Fruit fly (Drosophila melanogaster) whole organism, prepupa: ENCODE data around the gene GstO2.
A peak's percentile ranks its signal among the peaks of the same experiment; 100 is the strongest.

Experiments
- Blimp-1 ChIP-seq: fragments of 200-800 bp; sonication (Bioruptor generic); optimal IDR thresholded peaks from 3 replicates; lab custom pipeline; 2017; ENCODE audit warnings: missing biosample characterization, missing genetic modification characterization, mild to moderate bottlenecking, moderate library complexity, missing genetic modification reagents
- CG10631 ChIP-seq: fragments of 200-800 bp; sonication (Bioruptor generic); optimal IDR thresholded peaks from 2 replicates; lab custom pipeline; 2016; ENCODE audit warnings: missing biosample characterization, missing genetic modification characterization
- CG10669 ChIP-seq: fragments of 200-800 bp; sonication (Bioruptor generic); optimal IDR thresholded peaks from 3 replicates; lab custom pipeline; 2018; ENCODE audit warnings: missing biosample characterization, mild to moderate bottlenecking, missing genetic modification characterization, moderate library complexity
- CG11294 ChIP-seq: fragments of 200-800 bp; sonication (Bioruptor generic); IDR thresholded peaks from 2 replicates; pipeline ENCODE4 v1.3.6; 2022; ENCODE audit warnings: missing biosample characterization, missing genetic modification characterization
- CG11762 ChIP-seq: fragments of 200-800 bp; sonication (Bioruptor generic); optimal IDR thresholded peaks from 3 replicates; lab custom pipeline; 2016; ENCODE audit warnings: missing biosample characterization, missing genetic modification characterization; ENCODE audit not compliant: insufficient read depth
- CG15336 ChIP-seq: fragments of 200-800 bp; sonication (Bioruptor generic); IDR thresholded peaks from 2 replicates; pipeline ENCODE4 v1.3.6; 2022; ENCODE audit warnings: missing biosample characterization, missing genetic modification characterization
- CG1621 ChIP-seq: fragments of 200-800 bp; sonication (Bioruptor generic); optimal IDR thresholded peaks from 3 replicates; lab custom pipeline; 2018; ENCODE audit warnings: missing biosample characterization, mild to moderate bottlenecking, missing genetic modification characterization
- CG16779 ChIP-seq: fragments of 200-800 bp; sonication (Bioruptor generic); optimal IDR thresholded peaks from 3 replicates; lab custom pipeline; 2017; ENCODE audit warnings: missing biosample characterization, mild to moderate bottlenecking, missing genetic modification characterization
- CG3032 ChIP-seq: fragments of 200-800 bp; optimal IDR thresholded peaks from 2 replicates; lab custom pipeline; 2019; ENCODE audit warnings: missing biosample characterization, mild to moderate bottlenecking, missing genetic modification characterization, moderate library complexity
- CG32006 ChIP-seq: fragments of 200-800 bp; sonication (Bioruptor generic); optimal IDR thresholded peaks from 3 replicates; lab custom pipeline; 2017; ENCODE audit warnings: missing biosample characterization, mild to moderate bottlenecking, missing genetic modification characterization
- CG34406 ChIP-seq: fragments of 200-800 bp; sonication (Bioruptor generic); optimal IDR thresholded peaks from 3 replicates; lab custom pipeline; 2016; ENCODE audit warnings: missing biosample characterization, missing genetic modification characterization
- CG3919 ChIP-seq: fragments of 200-800 bp; sonication (Bioruptor generic); optimal IDR thresholded peaks from 3 replicates; lab custom pipeline; 2016; ENCODE audit warnings: missing biosample characterization, missing genetic modification characterization
- CG4318 ChIP-seq: fragments of 200-800 bp; sonication (Bioruptor generic); optimal IDR thresholded peaks from 3 replicates; lab custom pipeline; 2017; ENCODE audit warnings: missing biosample characterization, mild to moderate bottlenecking, missing genetic modification characterization
- CG6163 ChIP-seq: fragments of 200-800 bp; sonication (Bioruptor generic); IDR thresholded peaks from 3 replicates; pipeline ENCODE4 v1.3.6; 2022; ENCODE audit warnings: missing biosample characterization, missing genetic modification characterization
- CG6276 ChIP-seq: fragments of 200-800 bp; sonication (Bioruptor generic); optimal IDR thresholded peaks from 2 replicates; lab custom pipeline; 2017; ENCODE audit warnings: missing biosample characterization, mild to moderate bottlenecking, missing genetic modification characterization
- CG6792 ChIP-seq: fragments of 200-800 bp; sonication (Bioruptor generic); optimal IDR thresholded peaks from 3 replicates; lab custom pipeline; 2016; ENCODE audit warnings: missing biosample characterization, missing genetic modification characterization
- CG6808 ChIP-seq: fragments of 200-800 bp; sonication (Bioruptor generic); optimal IDR thresholded peaks from 3 replicates; lab custom pipeline; 2017; ENCODE audit warnings: missing biosample characterization, missing genetic modification characterization, mild to moderate bottlenecking, moderate library complexity, missing genetic modification reagents
- CG6854 ChIP-seq: fragments of 200-800 bp; sonication (Bioruptor generic); optimal IDR thresholded peaks from 2 replicates; lab custom pipeline; 2017; ENCODE audit warnings: missing biosample characterization, mild to moderate bottlenecking, missing genetic modification characterization
- CG7368 ChIP-seq: fragments of 200-800 bp; sonication (Bioruptor generic); optimal IDR thresholded peaks from 3 replicates; lab custom pipeline; 2016; ENCODE audit warnings: missing biosample characterization, missing genetic modification characterization
- CG8119 ChIP-seq: fragments of 200-800 bp; sonication (Bioruptor generic); IDR thresholded peaks from 3 replicates; pipeline ENCODE4 v1.3.6; 2022; ENCODE audit warnings: missing biosample characterization, missing genetic modification characterization
- CG8632 ChIP-seq: fragments of 200-800 bp; sonication (Bioruptor generic); optimal IDR thresholded peaks from 3 replicates; lab custom pipeline; 2016; ENCODE audit warnings: missing biosample characterization, missing genetic modification characterization
- Eip75B ChIP-seq: fragments of 200-800 bp; sonication (Bioruptor generic); optimal IDR thresholded peaks from 3 replicates; lab custom pipeline; 2016; ENCODE audit warnings: missing biosample characterization, missing genetic modification characterization
- Eip78C ChIP-seq: fragments of 200-800 bp; sonication (Bioruptor generic); peaks from one replicate; lab custom pipeline; 2016; ENCODE audit warnings: missing biosample characterization, missing genetic modification characterization
- Eip93F ChIP-seq: fragments of 200-800 bp; sonication (Bioruptor generic); optimal IDR thresholded peaks from 2 replicates; lab custom pipeline; 2016; ENCODE audit warnings: missing biosample characterization, mild to moderate bottlenecking, missing genetic modification characterization
- Ets96B ChIP-seq: fragments of 200-800 bp; optimal IDR thresholded peaks from 2 replicates; lab custom pipeline; 2019; ENCODE audit warnings: missing biosample characterization, mild to moderate bottlenecking, missing genetic modification characterization, moderate library complexity
- Gug ChIP-seq: fragments of 200-800 bp; sonication (Bioruptor generic); IDR thresholded peaks from 2 replicates; pipeline ENCODE4 v1.3.6; 2022; ENCODE audit warnings: missing biosample characterization, missing genetic modification characterization
- Hr39 ChIP-seq: fragments of 200-800 bp; sonication (Bioruptor generic); optimal IDR thresholded peaks from 2 replicates; lab custom pipeline; 2016; ENCODE audit warnings: missing biosample characterization, missing genetic modification characterization
- Hr4 ChIP-seq: fragments of 200-800 bp; sonication (Bioruptor generic); optimal IDR thresholded peaks from 3 replicates; lab custom pipeline; 2016; ENCODE audit warnings: missing biosample characterization, missing genetic modification characterization
- Lpt ChIP-seq: fragments of 200-800 bp; sonication (Bioruptor generic); optimal IDR thresholded peaks from 3 replicates; lab custom pipeline; 2016; ENCODE audit warnings: missing biosample characterization, missing genetic modification characterization
- Met ChIP-seq: fragments of 200-800 bp; sonication (Bioruptor generic); optimal IDR thresholded peaks from 3 replicates; lab custom pipeline; 2016; ENCODE audit warnings: missing biosample characterization, missing genetic modification characterization
- OdsH ChIP-seq: fragments of 200-800 bp; sonication (Bioruptor generic); optimal IDR thresholded peaks from 3 replicates; lab custom pipeline; 2016; ENCODE audit warnings: missing biosample characterization, missing genetic modification characterization
- Sox14 ChIP-seq: fragments of 200-800 bp; sonication (Bioruptor generic); optimal IDR thresholded peaks from 3 replicates; lab custom pipeline; 2016; ENCODE audit warnings: missing biosample characterization, missing genetic modification characterization
- achi ChIP-seq: fragments of 200-800 bp; sonication (Bioruptor generic); optimal IDR thresholded peaks from 3 replicates; lab custom pipeline; 2016; ENCODE audit warnings: missing biosample characterization, missing genetic modification characterization
- acj6 ChIP-seq: fragments of 200-800 bp; sonication (Bioruptor generic); optimal IDR thresholded peaks from 3 replicates; lab custom pipeline; 2016; ENCODE audit warnings: missing biosample characterization, missing genetic modification characterization
- dac ChIP-seq: fragments of 200-800 bp; sonication (Bioruptor generic); optimal IDR thresholded peaks from 2 replicates; lab custom pipeline; 2017; ENCODE audit warnings: missing biosample characterization, mild to moderate bottlenecking, missing genetic modification characterization
- dsx ChIP-seq: fragments of 200-800 bp; optimal IDR thresholded peaks from 3 replicates; lab custom pipeline; 2019; ENCODE audit warnings: missing biosample characterization, mild to moderate bottlenecking, missing genetic modification characterization, moderate library complexity; ENCODE audit not compliant: poor library complexity, severe bottlenecking
- eg ChIP-seq: fragments of 200-800 bp; sonication (Bioruptor generic); IDR thresholded peaks from 3 replicates; pipeline ENCODE4 v1.3.6; 2022; ENCODE audit warnings: missing biosample characterization, missing genetic modification characterization
- esn ChIP-seq: fragments of 200-800 bp; sonication (Bioruptor generic); optimal IDR thresholded peaks from 2 replicates; lab custom pipeline; 2016; ENCODE audit warnings: missing biosample characterization, mild to moderate bottlenecking, missing genetic modification characterization, moderate library complexity
- fd59A ChIP-seq: fragments of 200-800 bp; sonication (Bioruptor generic); optimal IDR thresholded peaks from 2 replicates; lab custom pipeline; 2017; ENCODE audit warnings: missing biosample characterization, mild to moderate bottlenecking, missing genetic modification characterization, missing genetic modification reagents
- fkh ChIP-seq: fragments of 200-800 bp; sonication (Bioruptor generic); optimal IDR thresholded peaks from 3 replicates; lab custom pipeline; 2017; ENCODE audit warnings: missing biosample characterization, mild to moderate bottlenecking, missing genetic modification characterization, moderate library complexity
- lz ChIP-seq: fragments of 200-800 bp; sonication (Bioruptor generic); optimal IDR thresholded peaks from 3 replicates; lab custom pipeline; 2016; ENCODE audit warnings: missing biosample characterization, missing genetic modification characterization
- net ChIP-seq: fragments of 200-800 bp; sonication (Bioruptor generic); optimal IDR thresholded peaks from 3 replicates; lab custom pipeline; 2016; ENCODE audit warnings: missing biosample characterization, missing genetic modification characterization
- salr ChIP-seq, 2 experiments: fragments of 200-800 bp; sonication (Bioruptor generic); optimal IDR thresholded peaks; 3 replicates each; lab custom pipeline; 2016 to 2018; ENCODE audit warnings: missing biosample characterization in 2 of 2, missing genetic modification characterization in 2 of 2, mild to moderate bottlenecking in 1 of 2
- spab ChIP-seq: fragments of 200-800 bp; sonication (Bioruptor generic); optimal IDR thresholded peaks from 2 replicates; lab custom pipeline; 2017; ENCODE audit warnings: missing biosample characterization, mild to moderate bottlenecking, missing genetic modification characterization, missing genetic modification reagents
- ss ChIP-seq, 2 experiments: fragments of 200-800 bp; sonication (Bioruptor generic); optimal IDR thresholded peaks; 2 replicates in 1 of 2; 3 replicates in 1 of 2; lab custom pipeline; 2017 to 2018; ENCODE audit warnings: mild to moderate bottlenecking in 2 of 2, missing biosample characterization in 2 of 2, missing genetic modification characterization in 2 of 2, moderate library complexity in 1 of 2
- svp ChIP-seq: fragments of 200-800 bp; sonication (Bioruptor generic); peaks from one replicate; lab custom pipeline; 2016; ENCODE audit warnings: missing biosample characterization, missing genetic modification characterization
- topi ChIP-seq: fragments of 200-800 bp; sonication (Bioruptor generic); optimal IDR thresholded peaks from 3 replicates; lab custom pipeline; 2016; ENCODE audit warnings: missing biosample characterization, missing genetic modification characterization

The GstO2 gene

DNA sequence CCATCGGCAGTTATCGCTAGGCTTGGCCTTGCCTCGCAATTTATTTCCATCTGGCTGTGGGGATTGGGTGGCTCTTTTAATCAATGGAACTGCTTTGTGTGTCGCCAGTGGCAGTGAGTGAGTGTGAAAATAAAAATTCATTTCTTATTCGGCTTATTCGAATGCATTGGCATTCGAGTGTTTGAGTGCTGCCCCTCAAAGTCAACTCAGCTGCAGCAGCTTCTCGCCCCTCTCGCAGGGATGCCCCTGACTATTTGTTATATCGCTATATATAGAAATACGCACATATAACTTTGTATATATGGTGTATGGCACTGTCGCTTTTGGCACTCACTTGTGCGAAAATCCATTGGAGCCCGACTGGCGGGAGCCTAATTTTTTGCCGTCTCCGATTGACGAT, 27.5 kb upstream of the GstO2 start (continued):
- TF ChIP-seq Lpt (GFP tag; lab: Kevin White, UChicago) (no peak), dsx (GFP tag; lab: Kevin White, UChicago) (peak; percentile 41), eg (0 out of 3 replicates have a peak, but pooled peaks have one; percentile 29), svp (peak; percentile 85), CG8632 (GFP tag; lab: Kevin White, UChicago) (no peak), Hr4 (GFP tag; lab: Kevin White, UChicago) (no peak)

DNA sequence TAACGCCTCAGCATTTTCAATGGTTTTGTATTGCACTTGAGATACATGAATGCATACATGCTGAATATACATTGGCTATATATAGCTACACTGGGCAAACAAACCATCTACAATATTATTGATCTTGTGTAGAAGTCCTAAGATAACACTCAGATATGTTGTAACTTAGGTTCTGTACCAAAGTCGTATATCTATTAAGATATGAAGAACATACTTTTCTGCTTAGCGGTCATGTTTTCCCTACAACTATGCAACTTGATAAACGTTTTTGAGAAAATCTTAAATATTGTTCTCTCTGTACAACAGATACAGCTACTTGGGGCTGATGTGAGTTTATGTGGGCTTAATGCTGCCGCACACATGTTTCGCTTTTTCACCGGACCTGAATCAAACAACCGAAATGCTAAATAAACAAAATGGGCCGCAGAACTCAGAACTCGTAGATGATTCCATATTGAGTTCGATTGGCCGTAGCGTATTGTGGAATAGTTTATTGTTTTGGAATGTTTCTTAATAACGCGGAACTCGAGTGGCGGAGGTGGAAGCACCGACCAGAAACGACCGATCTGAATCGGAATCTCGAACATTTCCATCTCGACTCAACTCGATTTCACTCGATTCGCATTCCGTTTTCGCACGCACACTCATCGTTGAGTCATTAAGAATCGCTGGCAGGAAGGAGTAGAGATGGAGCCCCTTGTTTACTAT, 26.0 kb upstream of the GstO2 start:
- TF ChIP-seq CG4318 (no peak), eg (peak; percentile 66; the same call in 2 of the 3 replicates), Eip78C (GFP tag; lab: Kevin White, UChicago) (peak; percentile 91), CG8119 (GFP tag; lab: Robert Waterston, UW) (peak; percentile 43; the same call in 1 of the 3 replicates), CG3919 (GFP tag; lab: Kevin White, UChicago) (peak; percentile 29), CG1621 (tag; lab: Kevin White, UChicago) (peak; percentile 31), dac (GFP tag; lab: Kevin White, UChicago) (peak; percentile 17), salr (GFP tag; optimal IDR thresholded peaks at IDR 0.05; lab: Kevin White, UChicago) (peak; percentile 10 to 45), CG6163 (GFP tag; lab: Robert Waterston, UW) (peak; percentile 75), Blimp-1 (no peak), Hr39 (GFP tag; lab: Kevin White, UChicago) (no peak), CG10669 (peak; percentile 33), CG7368 (GFP tag; lab: Kevin White, UChicago) (peak; percentile 29), OdsH (GFP tag; lab: Kevin White, UChicago) (peak; percentile 38), CG6854 (GFP tag; lab: Kevin White, UChicago) (no peak), Gug (GFP tag; lab: Robert Waterston, UW) (0 out of 2 replicates have a peak, but pooled peaks have one; percentile 60), esn (GFP tag; lab: Kevin White, UChicago) (peak; percentile 26), fd59A (GFP tag; lab: Kevin White, UChicago) (peak; percentile 53), CG11294 (GFP tag; lab: Robert Waterston, UW) (0 out of 2 replicates have a peak, but pooled peaks have one; percentile 37), CG16779 (tag; lab: Kevin White, UChicago) (peak; percentile 23), CG11762 (GFP tag; lab: Kevin White, UChicago) (no peak), achi (GFP tag; lab: Kevin White, UChicago) (peak; percentile 40), dsx (GFP tag; lab: Kevin White, UChicago) (peak; percentile 42), CG15336 (GFP tag; lab: Robert Waterston, UW) (peak; percentile 80), fkh (GFP tag; lab: Kevin White, UChicago) (peak; percentile 38), Ets96B (tag; lab: Kevin White, UChicago) (peak; percentile 62), Sox14 (GFP tag; lab: Kevin White, UChicago) (peak; percentile 47), Hr4 (GFP tag; lab: Kevin White, UChicago) (peak; percentile 53), Eip93F (GFP tag; lab: Kevin White, UChicago) (no peak), CG6808 (peak; percentile 63), acj6 (GFP tag; lab: Kevin White, UChicago) (peak; percentile 48), net (peak; percentile 45), CG3032 (tag; lab: Kevin White, UChicago) (peak; percentile 61), CG6276 (peak; percentile 12), Lpt (GFP tag; lab: Kevin White, UChicago) (no peak), CG10631 (GFP tag; lab: Kevin White, UChicago) (peak; percentile 45), Met (GFP tag; lab: Kevin White, UChicago) (peak; percentile 16), lz (no peak), spab (peak; percentile 35), ss (GFP tag; optimal IDR thresholded peaks at IDR 0.05; lab: Kevin White, UChicago) (peak in 1 of 2 experiments; percentile 62), CG8632 (GFP tag; lab: Kevin White, UChicago) (no peak), CG34406 (GFP tag; lab: Kevin White, UChicago) (peak; percentile 20), topi (no peak), CG32006 (GFP tag; lab: Kevin White, UChicago) (peak; percentile 58), Eip75B (peak; percentile 60), CG6792 (peak; percentile 22)
